Worm (Caenorhabditis elegans) whole organism, early embryonic: ENCODE results near the gene C01B10.9.

Source experiments
- B0310.2 ChIP-seq: sonication (generic microtip); optimal IDR thresholded peaks from 2 replicates; lab custom pipeline; 2016; ENCODE audit warnings: mild to moderate bottlenecking, missing genetic modification characterization, missing compliant biosample characterization
- aly-1 ChIP-seq: sonication (generic microtip); optimal IDR thresholded peaks from 2 replicates; lab custom pipeline; 2016; ENCODE audit warnings: missing genetic modification characterization, missing compliant biosample characterization
- ama-1 ChIP-seq: fragments of 150-350 bp; optimal IDR thresholded peaks from 2 replicates; lab custom pipeline; 2014
- ceh-36 ChIP-seq: sonication (generic microtip); optimal IDR thresholded peaks from 2 replicates; lab custom pipeline; 2016; ENCODE audit warnings: missing genetic modification characterization, inconsistent platforms, missing compliant biosample characterization
- ets-7 ChIP-seq: sonication (generic microtip); optimal IDR thresholded peaks from 2 replicates; lab custom pipeline; 2016; ENCODE audit warnings: missing genotype, missing genetic modification characterization, missing compliant biosample characterization
- flt-1 ChIP-seq: fragments of 200-800 bp; sonication (Bioruptor generic); IDR thresholded peaks from 2 replicates; pipeline ENCODE4 v1.3.6; 2022; ENCODE audit warnings: missing genetic modification characterization, missing compliant biosample characterization
- hmg-4 ChIP-seq: fragments of 200-800 bp; sonication (Bioruptor generic); optimal IDR thresholded peaks from 2 replicates; lab custom pipeline; 2018; ENCODE audit warnings: mild to moderate bottlenecking, missing genetic modification characterization, missing compliant biosample characterization
- hnd-1 ChIP-seq: sonication (generic microtip); optimal IDR thresholded peaks from 2 replicates; lab custom pipeline; 2016; ENCODE audit warnings: missing genetic modification characterization, missing compliant biosample characterization
- pes-1 ChIP-seq: fragments of 200-800 bp; sonication (Bioruptor generic); IDR thresholded peaks from 2 replicates; pipeline ENCODE4 v1.3.6; 2022; ENCODE audit warnings: missing genetic modification reagents, missing genetic modification characterization, missing compliant biosample characterization

ce11 chrIV:6657519-6658031, 25.6 kb downstream of the C01B10.9 start, which contains the start of gene C01B10.11:
- TF ChIP-seq hnd-1 (tag; lab: Kevin White, UChicago) (no peak), hmg-4 (GFP tag; lab: Kevin White, UChicago) (no peak), ama-1 (no peak), ceh-36 (tag; lab: Kevin White, UChicago) (no peak), flt-1 (GFP tag; lab: Robert Waterston, UW) (no peak), pes-1 (GFP tag; lab: Robert Waterston, UW) (no peak), aly-1 (tag; lab: Kevin White, UChicago) (no peak), ets-7 (tag; lab: Kevin White, UChicago) (no peak), B0310.2 (tag; lab: Kevin White, UChicago) (no peak)
